Fruit fly (Drosophila melanogaster): ENCODE measurements around the gene rdx.

dm6 chr3R:13964074-13964473 is 67.8 kb downstream of the rdx start, which contains the start of gene Kots:
- TF ChIP-seq inv (GFP tag; IDR thresholded peaks at IDR 0.05; ENCODE audit: partially characterized antibody) = no peak
- TF ChIP-seq cwo (GFP tag; optimal IDR thresholded peaks at IDR 0.05) = no peak
- no peak for TF ChIP-seq MBD-R2 (GFP tag; IDR thresholded peaks at IDR 0.05)
- no peak for TF ChIP-seq Opbp (GFP tag; IDR thresholded peaks at IDR 0.05; ENCODE audit: partially characterized antibody)
- no peak for TF ChIP-seq usp (GFP tag; optimal IDR thresholded peaks at IDR 0.05)
- TF ChIP-seq stc (GFP tag; IDR thresholded peaks at IDR 0.05) = no peak
- TF ChIP-seq CG10209 (GFP tag; optimal IDR thresholded peaks at IDR 0.05) = no peak
- TF ChIP-seq salm (tag; optimal IDR thresholded peaks at IDR 0.05) = no peak
- TF ChIP-seq wek (GFP tag; optimal IDR thresholded peaks at IDR 0.05) = no peak
- no peak for TF ChIP-seq p53 (GFP tag; optimal IDR thresholded peaks at IDR 0.05)
- no peak for TF ChIP-seq unc-4 (GFP tag; IDR thresholded peaks at IDR 0.05; ENCODE audit: partially characterized antibody)

All from whole organism, embryonic.